Fruit fly (Drosophila melanogaster) Kc167 (cell line): Measurements from ENCODE around the gene Myt1.

Experiments used
- Myc ChIP-seq: fragments of >200 bp; optimal IDR thresholded peaks from 2 replicates; lab custom pipeline; 2017; ENCODE audit warnings: missing external identifiers
- Sin3A ChIP-seq: fragments of >200 bp; optimal IDR thresholded peaks from 2 replicates; lab custom pipeline; 2018; ENCODE audit warnings: missing external identifiers
- h ChIP-seq: fragments of >200 bp; optimal IDR thresholded peaks from 3 replicates; lab custom pipeline; 2018; ENCODE audit warnings: missing external identifiers
- insv ChIP-seq: fragments of >200 bp; optimal IDR thresholded peaks from 3 replicates; lab custom pipeline; 2018; ENCODE audit warnings: missing external identifiers
- psq ChIP-seq: fragments of >200 bp; optimal IDR thresholded peaks from 2 replicates; lab custom pipeline; 2017; ENCODE audit warnings: missing external identifiers
- ttk ChIP-seq: sonication (Bioruptor generic); optimal IDR thresholded peaks from 2 replicates; lab custom pipeline; 2017; ENCODE audit warnings: missing external identifiers

Gene Myt1

dm6 chr3L:5779476-5780401 lies at the start of gene Myt1, which contains the start of the genes PGRP-LD and Pmi:
Myt1 (minus strand) TSS chr3L:5779591.
PGRP-LD (plus strand) TSS chr3L:5780051.
Pmi (plus strand) TSS chr3L:5780051.
- TF ChIP-seq insv (lab: Kevin White, UChicago) (no peak), h (lab: Kevin White, UChicago) (no peak), Sin3A (no peak), psq (lab: Kevin White, UChicago) (no peak), ttk (lab: Kevin White, UChicago) (no peak), Myc (lab: Kevin White, UChicago) (no peak)

dm6 chr3L:5828684-5829083 lies 49.3 kb upstream of the Myt1 start:
- TF ChIP-seq h (lab: Kevin White, UChicago) (no peak), psq (lab: Kevin White, UChicago) (no peak), Sin3A (no peak), ttk (lab: Kevin White, UChicago) (no peak), Myc (lab: Kevin White, UChicago) (no peak)

- no peak for TF ChIP-seq h (lab: Kevin White, UChicago)
- no peak for TF ChIP-seq Myc (lab: Kevin White, UChicago)
- no peak for TF ChIP-seq psq (lab: Kevin White, UChicago)
- no peak for TF ChIP-seq ttk (lab: Kevin White, UChicago)
- TF ChIP-seq insv (lab: Kevin White, UChicago) = no peak
Observed at dm6 chr3L:5828275-5828674, 48.9 kb upstream of the Myt1 start.

dm6 chr3L:5825483-5825882 lies 46.1 kb upstream of the Myt1 start:
- TF ChIP-seq insv (lab: Kevin White, UChicago) (no peak), ttk (lab: Kevin White, UChicago) (no peak), h (lab: Kevin White, UChicago) (no peak), Myc (lab: Kevin White, UChicago) (no peak), psq (lab: Kevin White, UChicago) (no peak), Sin3A (no peak)

- TF ChIP-seq insv (lab: Kevin White, UChicago) (no peak), ttk (lab: Kevin White, UChicago) (no peak), h (lab: Kevin White, UChicago) (no peak), Myc (lab: Kevin White, UChicago) (no peak), psq (lab: Kevin White, UChicago) (no peak), Sin3A (no peak)
Observed at dm6 chr3L:5823763-5824445, 44.5 kb upstream of the Myt1 start.

- TF ChIP-seq Myc (lab: Kevin White, UChicago) (no peak), Sin3A (no peak), ttk (lab: Kevin White, UChicago) (no peak), psq (lab: Kevin White, UChicago) (no peak), h (lab: Kevin White, UChicago) (no peak), insv (lab: Kevin White, UChicago) (no peak)
Observed at dm6 chr3L:5821506-5821905, 42.1 kb upstream of the Myt1 start.

dm6 chr3L:5820793-5821192 lies 41.4 kb upstream of the Myt1 start:
- TF ChIP-seq psq (lab: Kevin White, UChicago) = no peak
- no peak for TF ChIP-seq Sin3A
- TF ChIP-seq Myc (lab: Kevin White, UChicago) = no peak
- no peak for TF ChIP-seq h (lab: Kevin White, UChicago)
- no peak for TF ChIP-seq insv (lab: Kevin White, UChicago)
- no peak for TF ChIP-seq ttk (lab: Kevin White, UChicago)

dm6 chr3L:5820039-5820438 lies 40.6 kb upstream of the Myt1 start:
- TF ChIP-seq insv (lab: Kevin White, UChicago) (no peak), ttk (lab: Kevin White, UChicago) (no peak), Sin3A (no peak), h (lab: Kevin White, UChicago) (no peak), psq (lab: Kevin White, UChicago) (no peak), Myc (lab: Kevin White, UChicago) (no peak)

dm6 chr3L:5819310-5819709 lies 39.9 kb upstream of the Myt1 start:
- TF ChIP-seq h (lab: Kevin White, UChicago) = no peak
- TF ChIP-seq insv (lab: Kevin White, UChicago) = no peak
- TF ChIP-seq psq (lab: Kevin White, UChicago) = no peak
- no peak for TF ChIP-seq Sin3A
- TF ChIP-seq ttk (lab: Kevin White, UChicago) = no peak
- TF ChIP-seq Myc (lab: Kevin White, UChicago) = no peak

- TF ChIP-seq ttk (lab: Kevin White, UChicago) (no peak), h (lab: Kevin White, UChicago) (no peak), Myc (lab: Kevin White, UChicago) (no peak), insv (lab: Kevin White, UChicago) (no peak), psq (lab: Kevin White, UChicago) (no peak), Sin3A (no peak)
Observed at dm6 chr3L:5817177-5817576, 37.8 kb upstream of the Myt1 start.

dm6 chr3L:5813016-5813415 lies 33.6 kb upstream of the Myt1 start, which contains the start of gene mad2:
mad2 (minus strand) TSS chr3L:5813093.
- TF ChIP-seq psq (lab: Kevin White, UChicago) = no peak
- TF ChIP-seq ttk (lab: Kevin White, UChicago) = no peak
- no peak for TF ChIP-seq h (lab: Kevin White, UChicago)
- no peak for TF ChIP-seq Myc (lab: Kevin White, UChicago)
- TF ChIP-seq insv (lab: Kevin White, UChicago) = no peak
- TF ChIP-seq Sin3A = no peak
